Worm (Caenorhabditis elegans): Measurements from ENCODE around the gene srt-16.

- TF ChIP-seq unc-62 (GFP tag; optimal IDR thresholded peaks at IDR 0.05) (no peak), elt-2 (tag; optimal IDR thresholded peaks at IDR 0.05) (no peak), tbx-2 (tag; optimal IDR thresholded peaks at IDR 0.05) (no peak), ztf-11 (tag; optimal IDR thresholded peaks at IDR 0.05) (no peak), eor-1 (tag; optimal IDR thresholded peaks at IDR 0.05) (no peak), ceh-9 (tag; optimal IDR thresholded peaks at IDR 0.05) (no peak), pqm-1 (tag; optimal IDR thresholded peaks at IDR 0.05) (no peak), sea-2 (GFP tag; optimal IDR thresholded peaks at IDR 0.05) (no peak), ceh-28 (tag; optimal IDR thresholded peaks at IDR 0.05) (no peak), mdl-1 (tag; optimal IDR thresholded peaks at IDR 0.05) (no peak), ceh-82 (tag; optimal IDR thresholded peaks at IDR 0.05) (no peak), R02D3.7 (tag; optimal IDR thresholded peaks at IDR 0.05) (no peak), nhr-11 (tag; optimal IDR thresholded peaks at IDR 0.05) (no peak)
Measured at ce11 chrV:3105810-3106209, 41.5 kb upstream of the srt-16 start, which contains the start of gene str-69.
